Worm (Caenorhabditis elegans): Measurements from ENCODE around the gene nkb-3.
A peak's percentile ranks its signal among the peaks of the same experiment; 100 is the strongest.

Gene nkb-3

ce11 chrX:13726874-13727343 is 43.4 kb downstream of the nkb-3 start, which contains the start of gene pix-1 (continued):
- TF ChIP-seq T20F7.1 (GFP tag; optimal IDR thresholded peaks at IDR 0.05) (no peak), lin-15B (tag; optimal IDR thresholded peaks at IDR 0.05) (no peak), Y105C5A.15 (GFP tag; IDR thresholded peaks at IDR 0.05) (no peak), pha-4 (GFP tag; IDR thresholded peaks at IDR 0.05) (no peak), pha-4 (tag; optimal IDR thresholded peaks at IDR 0.05) (peak; percentile 40), hmg-1.1 (GFP tag; IDR thresholded peaks at IDR 0.05) (peak; percentile 57; the same call in 1 of the 2 replicates), ceh-62 (tag; optimal IDR thresholded peaks at IDR 0.05) (no peak), madf-5 (GFP tag; IDR thresholded peaks at IDR 0.05) (no peak), ceh-28 (tag; optimal IDR thresholded peaks at IDR 0.05) (peak; percentile 17), pqm-1 (tag; optimal IDR thresholded peaks at IDR 0.05) (no peak), spr-3 (GFP tag; optimal IDR thresholded peaks at IDR 0.05) (no peak), ceh-82 (tag; optimal IDR thresholded peaks at IDR 0.05) (no peak), egl-43 (GFP tag; IDR thresholded peaks at IDR 0.05) (no peak), lin-38 (GFP tag; IDR thresholded peaks at IDR 0.05) (peak; percentile 96), mxl-3 (GFP tag; optimal IDR thresholded peaks at IDR 0.05) (peak; percentile 59), nhr-6 (tag; optimal IDR thresholded peaks at IDR 0.05) (peak; percentile 6), dve-1 (tag; optimal IDR thresholded peaks at IDR 0.05; ENCODE audit: insufficient read depth) (peak; percentile 68), lir-3 (tag; optimal IDR thresholded peaks at IDR 0.05) (no peak), ceh-44 (GFP tag; IDR thresholded peaks at IDR 0.05) (no peak), ZK337.2 (GFP tag; IDR thresholded peaks at IDR 0.05) (no peak), ztf-7 (tag; optimal IDR thresholded peaks at IDR 0.05) (peak; percentile 15)

ce11 chrX:13726285-13726684 is 44.1 kb downstream of the nkb-3 start:
- TF ChIP-seq fkh-10 (GFP tag; optimal IDR thresholded peaks at IDR 0.05) (no peak), ZK337.2 (GFP tag; IDR thresholded peaks at IDR 0.05) (no peak), aha-1 (tag) (peak; percentile 72), nhr-48 (tag; optimal IDR thresholded peaks at IDR 0.05) (no peak), dmd-9 (GFP tag; IDR thresholded peaks at IDR 0.05) (no peak), nhr-11 (tag; optimal IDR thresholded peaks at IDR 0.05) (no peak)

- TF ChIP-seq zfp-2 (tag; optimal IDR thresholded peaks at IDR 0.05) (no peak), skn-1 (tag; optimal IDR thresholded peaks at IDR 0.05) (no peak), ama-1 (optimal IDR thresholded peaks at IDR 0.05) (no peak), spr-3 (GFP tag; optimal IDR thresholded peaks at IDR 0.05) (no peak), madf-9 (GFP tag; conservative IDR thresholded peaks at IDR 0.05) (no peak), lin-39 (tag; optimal IDR thresholded peaks at IDR 0.05) (no peak), rbr-2 (tag; optimal IDR thresholded peaks at IDR 0.05) (no peak), nhr-102 (tag; optimal IDR thresholded peaks at IDR 0.05) (no peak), Y48G9A.11 (GFP tag; IDR thresholded peaks at IDR 0.05) (no peak), ceh-32 (tag; optimal IDR thresholded peaks at IDR 0.05; ENCODE audit: poor library complexity) (no peak), zfp-3 (GFP tag; conservative IDR thresholded peaks at IDR 0.05) (no peak), snpc-4 (tag; optimal IDR thresholded peaks at IDR 0.05) (no peak), fos-1 (tag; optimal IDR thresholded peaks at IDR 0.05) (no peak), dmd-9 (GFP tag; IDR thresholded peaks at IDR 0.05) (no peak)
Observed at ce11 chrX:13724364-13724763, 46.0 kb downstream of the nkb-3 start, which contains the start of gene K11E4.6. K11E4.6 (plus strand) TSS chrX:13724664.

- no peak for TF ChIP-seq ztf-11 (tag; optimal IDR thresholded peaks at IDR 0.05)
- no peak for TF ChIP-seq ZK546.5 (tag; optimal IDR thresholded peaks at IDR 0.05)
- no peak for TF ChIP-seq daf-12 (tag; optimal IDR thresholded peaks at IDR 0.05)
- no peak for TF ChIP-seq lim-7 (GFP tag; IDR thresholded peaks at IDR 0.05)
- no peak for TF ChIP-seq unc-62 (GFP tag; optimal IDR thresholded peaks at IDR 0.05 in 1 of 2)
- no peak for TF ChIP-seq unc-62 (tag; optimal IDR thresholded peaks at IDR 0.05)
- no peak for TF ChIP-seq ctbp-1 (GFP tag; IDR thresholded peaks at IDR 0.05)
- TF ChIP-seq nhr-42 (GFP tag; IDR thresholded peaks at IDR 0.05): no peak
Observed at ce11 chrX:13722821-13723220, 47.5 kb downstream of the nkb-3 start, which contains the start of gene poml-1. poml-1 (minus strand) TSS chrX:13722921.
